Worm (Caenorhabditis elegans) whole organism, L4/young adult: ENCODE measurements around the gene F12A10.9.

Experiments used
- W03F9.2 ChIP-seq: fragments of 150-350 bp; optimal IDR thresholded peaks from 2 replicates; lab custom pipeline; 2014; ENCODE audit warnings: missing biosample characterization, missing genetic modification characterization
- him-1 ChIP-seq: sonication (generic microtip); optimal IDR thresholded peaks from 2 replicates; lab custom pipeline; 2016; ENCODE audit warnings: missing genotype, missing genetic modification reagents, missing genetic modification characterization, missing compliant biosample characterization

DNA sequence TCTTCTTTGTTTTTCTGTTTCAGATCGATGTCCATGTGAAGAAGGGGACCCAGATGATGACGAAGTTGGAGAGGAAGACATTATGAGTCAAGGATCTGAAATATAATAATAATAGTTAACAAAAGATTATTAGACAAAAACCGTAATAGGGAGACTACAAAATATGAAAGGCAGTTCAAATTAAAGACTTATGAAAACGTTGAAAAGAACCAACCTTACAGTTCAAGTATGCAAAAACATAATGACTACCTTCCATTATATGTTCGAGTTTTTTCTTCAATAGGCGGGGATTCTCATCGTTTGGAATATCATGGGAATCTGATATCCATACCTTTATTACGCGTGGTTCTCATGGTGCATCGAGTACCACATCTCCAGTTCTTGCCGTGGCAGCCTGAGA is 35.2 kb downstream of the F12A10.9 start, which contains the start of gene hlh-26:
- TF ChIP-seq him-1 (tag; lab: Kevin White, UChicago) (no peak), W03F9.2 (tag; lab: Kevin White, UChicago) (no peak)
